Fruit fly (Drosophila melanogaster) whole organism: ENCODE results near the gene CG31823.

Experiments
- CG8478 ChIP-seq: fragments of >200 bp; optimal IDR thresholded peaks from 2 replicates; lab custom pipeline; 2018; ENCODE audit warnings: inconsistent platforms
- EcR ChIP-seq, 2 experiments: fragments of >200 bp; optimal IDR thresholded peaks; 2 replicates each; lab custom pipeline; 2017; ENCODE audit warnings: missing biosample characterization in 2 of 2, missing genetic modification characterization in 2 of 2, missing genetic modification reagents in 2 of 2
- usp ChIP-seq: fragments of >200 bp; optimal IDR thresholded peaks from 2 replicates; lab custom pipeline; 2017; ENCODE audit warnings: missing biosample characterization, missing genetic modification characterization, mixed read lengths

- no peak for TF ChIP-seq usp (GFP tag; lab: Kevin White, UChicago)
- TF ChIP-seq EcR (GFP tag; optimal IDR thresholded peaks at IDR 0.05; lab: Kevin White, UChicago): no peak
- TF ChIP-seq CG8478 (lab: Kevin White, UChicago): no peak
These were observed 40.8 kb upstream of the CG31823 start, which contains the start of gene CG12448 for dm6 chr2L:15941141-15941540.
